Fruit fly (Drosophila melanogaster) whole organism, embryonic: ENCODE measurements around the gene RhoGAP19D.

Experiments used
- CG12236 ChIP-seq: fragments of 200-800 bp; sonication (Bioruptor generic); optimal IDR thresholded peaks from 2 replicates; lab custom pipeline; 2016; ENCODE audit warnings: missing biosample characterization, missing genetic modification characterization
- CG13287 ChIP-seq: fragments of 200-800 bp; sonication (Bioruptor generic); IDR thresholded peaks from 2 replicates; pipeline ENCODE4 v1.3.6; 2022; ENCODE audit warnings: missing biosample characterization, missing genetic modification characterization; ENCODE audit not compliant: partially characterized antibody
- CG14050 ChIP-seq: fragments of 200-800 bp; sonication (Bioruptor generic); IDR thresholded peaks from 3 replicates; pipeline ENCODE4 v1.3.6; 2022; ENCODE audit warnings: missing biosample characterization, missing genetic modification characterization
- CG14667 ChIP-seq: fragments of 200-800 bp; sonication (Bioruptor generic); IDR thresholded peaks from 2 replicates; pipeline ENCODE4 v1.3.6; 2022; ENCODE audit warnings: missing biosample characterization, missing genetic modification characterization
- CG17912 ChIP-seq: fragments of 200-800 bp; sonication (Bioruptor generic); optimal IDR thresholded peaks from 2 replicates; lab custom pipeline; 2018; ENCODE audit warnings: missing biosample characterization, mild to moderate bottlenecking, missing genetic modification characterization
- CG2129 ChIP-seq: fragments of 200-800 bp; sonication (Bioruptor generic); IDR thresholded peaks from 2 replicates; pipeline ENCODE4 v1.3.6; 2022; ENCODE audit warnings: missing biosample characterization, missing genetic modification characterization; ENCODE audit not compliant: partially characterized antibody
- CG33557 ChIP-seq: fragments of 200-800 bp; sonication (Bioruptor generic); optimal IDR thresholded peaks from 2 replicates; lab custom pipeline; 2019; ENCODE audit warnings: missing biosample characterization, mild to moderate bottlenecking, missing genetic modification characterization, moderate library complexity
- CG34376 ChIP-seq: fragments of 200-800 bp; sonication (Bioruptor generic); optimal IDR thresholded peaks from 2 replicates; lab custom pipeline; 2018; ENCODE audit warnings: missing biosample characterization, mild to moderate bottlenecking, missing genetic modification characterization
- CG3726 ChIP-seq: fragments of 200-800 bp; sonication (Bioruptor generic); IDR thresholded peaks from 3 replicates; pipeline ENCODE4, ENCODE4 v1.3.6; 2022; ENCODE audit warnings: missing biosample characterization, missing genetic modification characterization
- CG3995 ChIP-seq: fragments of 200-800 bp; sonication (Bioruptor generic); optimal IDR thresholded peaks from 3 replicates; lab custom pipeline; 2016; ENCODE audit warnings: missing biosample characterization, missing genetic modification characterization
- CG4854 ChIP-seq: fragments of 200-800 bp; sonication (Bioruptor generic); optimal IDR thresholded peaks from 2 replicates; lab custom pipeline; 2016; ENCODE audit warnings: missing biosample characterization, missing genetic modification characterization, inconsistent platforms
- CG5245 ChIP-seq: fragments of 200-800 bp; sonication (Bioruptor generic); optimal IDR thresholded peaks from 3 replicates; lab custom pipeline; 2016; ENCODE audit warnings: missing biosample characterization, missing genetic modification characterization
- CG8089 ChIP-seq: fragments of 200-800 bp; sonication (Bioruptor generic); optimal IDR thresholded peaks from 3 replicates; lab custom pipeline; 2016; ENCODE audit warnings: missing biosample characterization, missing genetic modification characterization
- CG8281 ChIP-seq: fragments of 200-800 bp; sonication (Bioruptor generic); optimal IDR thresholded peaks from 2 replicates; lab custom pipeline; 2018; ENCODE audit warnings: missing biosample characterization, mild to moderate bottlenecking, missing genetic modification characterization, moderate library complexity
- CG8388 ChIP-seq: fragments of 200-800 bp; sonication (Bioruptor generic); optimal IDR thresholded peaks from 2 replicates; lab custom pipeline; 2019; ENCODE audit warnings: missing biosample characterization, mild to moderate bottlenecking, missing genetic modification characterization, moderate library complexity
- CG8478 ChIP-seq: fragments of >200 bp; optimal IDR thresholded peaks from 2 replicates; lab custom pipeline; 2018
- CoRest ChIP-seq: fragments of 200-800 bp; sonication (Bioruptor generic); optimal IDR thresholded peaks from 3 replicates; lab custom pipeline; 2018; ENCODE audit warnings: missing biosample characterization, mild to moderate bottlenecking, missing genetic modification characterization, moderate library complexity
- CrebB ChIP-seq: fragments of 200-800 bp; sonication (Bioruptor generic); optimal IDR thresholded peaks from 3 replicates; lab custom pipeline; 2018; ENCODE audit warnings: missing biosample characterization, mild to moderate bottlenecking, missing genetic modification characterization
- Dip2 ChIP-seq: fragments of 200-800 bp; sonication (Bioruptor generic); IDR thresholded peaks from 2 replicates; pipeline ENCODE4 v1.3.6; 2022; ENCODE audit warnings: missing biosample characterization, missing genetic modification characterization
- HLH4C ChIP-seq: fragments of 200-800 bp; sonication (Bioruptor generic); IDR thresholded peaks from 3 replicates; pipeline ENCODE4 v1.3.6; 2022; ENCODE audit warnings: missing biosample characterization, missing genetic modification characterization; ENCODE audit not compliant: partially characterized antibody
- HLH54F ChIP-seq: fragments of 200-800 bp; sonication (Bioruptor generic); optimal IDR thresholded peaks from 3 replicates; lab custom pipeline; 2016; ENCODE audit warnings: missing biosample characterization, missing genetic modification characterization
- Hmx ChIP-seq: fragments of 200-800 bp; sonication (Bioruptor generic); optimal IDR thresholded peaks from 2 replicates; lab custom pipeline; 2016; ENCODE audit warnings: missing biosample characterization, missing genetic modification characterization
- Lpt ChIP-seq: fragments of >200 bp; optimal IDR thresholded peaks from 2 replicates; lab custom pipeline; 2018; ENCODE audit warnings: missing biosample characterization, missing genetic modification characterization
- Opbp ChIP-seq: fragments of 200-800 bp; sonication (Bioruptor generic); IDR thresholded peaks from 3 replicates; pipeline ENCODE4 v1.3.6; 2022; ENCODE audit warnings: missing biosample characterization, missing genetic modification characterization; ENCODE audit not compliant: partially characterized antibody
- Ptx1 ChIP-seq: fragments of 200-800 bp; sonication (Bioruptor generic); IDR thresholded peaks from 2 replicates; pipeline ENCODE4 v1.3.6; 2022; ENCODE audit warnings: missing biosample characterization, missing genetic modification characterization
- Tbp ChIP-seq: fragments of >200 bp; optimal IDR thresholded peaks from 2 replicates; lab custom pipeline; 2018; ENCODE audit warnings: missing biosample characterization, missing genetic modification characterization
- ap ChIP-seq: fragments of 200-800 bp; sonication (Bioruptor generic); IDR thresholded peaks from 2 replicates; pipeline ENCODE4 v1.3.6; 2022; ENCODE audit warnings: missing biosample characterization, missing genetic modification characterization
- bab2 ChIP-seq: fragments of 200-800 bp; sonication (Bioruptor generic); optimal IDR thresholded peaks from 2 replicates; lab custom pipeline; 2016; ENCODE audit warnings: missing biosample characterization, missing genetic modification characterization
- cad ChIP-seq: fragments of >200 bp; optimal IDR thresholded peaks from 2 replicates; lab custom pipeline; 2017; ENCODE audit warnings: missing biosample characterization, missing genetic modification characterization
- croc ChIP-seq: fragments of 200-800 bp; sonication (Bioruptor generic); conservative IDR thresholded peaks from 3 replicates; pipeline ENCODE4 v1.3.6; 2022; ENCODE audit warnings: missing biosample characterization, missing genetic modification characterization
- danr ChIP-seq: fragments of 200-800 bp; sonication (Bioruptor generic); IDR thresholded peaks from 2 replicates; pipeline ENCODE4 v1.3.6; 2022; ENCODE audit warnings: missing biosample characterization, missing genetic modification characterization
- dmrt11E ChIP-seq: fragments of 200-800 bp; sonication (Bioruptor generic); optimal IDR thresholded peaks from 3 replicates; lab custom pipeline; 2018; ENCODE audit warnings: missing biosample characterization, mild to moderate bottlenecking, missing genetic modification characterization, moderate library complexity
- eyg ChIP-seq: fragments of 200-800 bp; sonication (Bioruptor generic); optimal IDR thresholded peaks from 3 replicates; lab custom pipeline; 2016; ENCODE audit warnings: missing biosample characterization, missing genetic modification characterization
- ftz-f1 ChIP-seq: fragments of 200-800 bp; sonication (Bioruptor generic); optimal IDR thresholded peaks from 2 replicates; lab custom pipeline; 2016; ENCODE audit warnings: missing biosample characterization, missing genetic modification characterization
- grn ChIP-seq: fragments of 200-800 bp; sonication (Bioruptor generic); optimal IDR thresholded peaks from 3 replicates; lab custom pipeline; 2017; ENCODE audit warnings: missing biosample characterization, missing genetic modification characterization
- her ChIP-seq: fragments of 200-800 bp; sonication (Bioruptor generic); optimal IDR thresholded peaks from 2 replicates; lab custom pipeline; 2016; ENCODE audit warnings: missing biosample characterization, missing genetic modification characterization
- lola ChIP-seq, 3 experiments: fragments of >200 bp in 2 of 3; fragments of 200-800 bp in 1 of 3; sonication (Bioruptor generic) in 1 of 3; optimal IDR thresholded peaks; 2 replicates each; lab custom pipeline; 2017 to 2019; ENCODE audit warnings: missing biosample characterization in 3 of 3, missing genetic modification characterization in 3 of 3, mild to moderate bottlenecking in 1 of 3, moderate library complexity in 1 of 3
- peb ChIP-seq: fragments of 200-800 bp; sonication (Bioruptor generic); IDR thresholded peaks from 2 replicates; pipeline ENCODE4 v1.3.6; 2022; ENCODE audit warnings: missing biosample characterization, missing genetic modification characterization
- phol ChIP-seq: fragments of 200-800 bp; sonication (Bioruptor generic); optimal IDR thresholded peaks from 3 replicates; lab custom pipeline; 2018; ENCODE audit warnings: missing biosample characterization, mild to moderate bottlenecking, missing genetic modification characterization, moderate library complexity
- prd ChIP-seq, 3 experiments: fragments of >200 bp in 2 of 3; fragments of 200-800 bp in 1 of 3; sonication (Bioruptor generic) in 1 of 3; optimal IDR thresholded peaks in 2 of 3; IDR thresholded peaks in 1 of 3; 2 replicates in 2 of 3; 3 replicates in 1 of 3; pipeline versions ENCODE4 v1.3.6 to Lab custom; 2017 to 2022; ENCODE audit warnings: missing biosample characterization in 1 of 3, missing genetic modification characterization in 1 of 3
- pros ChIP-seq: fragments of 200-800 bp; sonication (Bioruptor generic); optimal IDR thresholded peaks from 3 replicates; lab custom pipeline; 2019; ENCODE audit warnings: missing biosample characterization, mild to moderate bottlenecking, missing genetic modification characterization, moderate library complexity
- psq ChIP-seq: fragments of 200-800 bp; sonication (Bioruptor generic); optimal IDR thresholded peaks from 2 replicates; lab custom pipeline; 2017; ENCODE audit warnings: missing biosample characterization, missing genetic modification characterization
- pum ChIP-seq: fragments of 200-800 bp; sonication (Bioruptor generic); optimal IDR thresholded peaks from 2 replicates; lab custom pipeline; 2016; ENCODE audit warnings: missing biosample characterization, missing genetic modification characterization
- slbo ChIP-seq: fragments of 200-800 bp; sonication (Bioruptor generic); IDR thresholded peaks from 2 replicates; pipeline ENCODE4 v1.3.6; 2022; ENCODE audit warnings: missing biosample characterization, missing genetic modification characterization
- stwl ChIP-seq: fragments of 200-800 bp; sonication (Bioruptor generic); optimal IDR thresholded peaks from 3 replicates; lab custom pipeline; 2018; ENCODE audit warnings: missing biosample characterization, mild to moderate bottlenecking, missing genetic modification characterization, moderate library complexity
- tgo ChIP-seq: fragments of 200-800 bp; sonication (Bioruptor generic); IDR thresholded peaks from 3 replicates; pipeline ENCODE4 v1.3.6; 2022; ENCODE audit warnings: missing biosample characterization, missing genetic modification characterization
- toy ChIP-seq: fragments of 200-800 bp; sonication (Bioruptor generic); IDR thresholded peaks from 2 replicates; pipeline ENCODE4 v1.3.6; 2022; ENCODE audit warnings: missing biosample characterization, missing genetic modification characterization
- unpg ChIP-seq: fragments of 200-800 bp; sonication (Bioruptor generic); optimal IDR thresholded peaks from 3 replicates; lab custom pipeline; 2018; ENCODE audit warnings: missing biosample characterization, mild to moderate bottlenecking, missing genetic modification characterization, moderate library complexity
- z ChIP-seq: fragments of 200-800 bp; sonication (Bioruptor generic); IDR thresholded peaks from 3 replicates; pipeline ENCODE4 v1.3.6; 2022; ENCODE audit warnings: missing biosample characterization, missing genetic modification characterization

Gene RhoGAP19D

dm6 chrX:20495767-20496656 lies 14.5 kb downstream of the RhoGAP19D start (continued):
- no peak for TF ChIP-seq prd (optimal IDR thresholded peaks at IDR 0.05; lab: Kevin White, UChicago)
- peak; percentile 72; the same call in 2 of the 3 replicates for TF ChIP-seq prd (GFP tag; IDR thresholded peaks at IDR 0.05; lab: Robert Waterston, UW)
- TF ChIP-seq Lpt (GFP tag; lab: Kevin White, UChicago), result no peak
- TF ChIP-seq CG13287 (GFP tag; lab: Robert Waterston, UW), result no peak
- TF ChIP-seq cad (GFP tag; lab: Kevin White, UChicago), result no peak
- no peak for TF ChIP-seq stwl (tag; lab: Kevin White, UChicago)
- TF ChIP-seq phol (tag; lab: Kevin White, UChicago), result peak; percentile 73
- 0 out of 2 replicates have a peak, but pooled peaks have one; percentile 19 for TF ChIP-seq danr
- 0 out of 2 replicates have a peak, but pooled peaks have one; percentile 16 for TF ChIP-seq peb (GFP tag; lab: Robert Waterston, UW)
- no peak for TF ChIP-seq Tbp (GFP tag; lab: Kevin White, UChicago)
- peak; percentile 39 for TF ChIP-seq pum (GFP tag; lab: Kevin White, UChicago)
- peak in 1 of 3 experiments; percentile 72 for TF ChIP-seq lola (GFP tag; optimal IDR thresholded peaks at IDR 0.05; lab: Kevin White, UChicago)
- no peak for TF ChIP-seq CG34376 (GFP tag; lab: Kevin White, UChicago)
- peak; percentile 29 for TF ChIP-seq CG8089 (GFP tag; lab: Kevin White, UChicago)
- no peak for TF ChIP-seq Opbp
- no peak for TF ChIP-seq CG2129 (GFP tag; lab: Robert Waterston, UW)
- peak; percentile 65 for TF ChIP-seq unpg
- TF ChIP-seq CG4854 (GFP tag; lab: Kevin White, UChicago), result peak; percentile 20
- TF ChIP-seq Ptx1 (GFP tag; lab: Robert Waterston, UW), result peak; percentile 69
- peak; percentile 64 for TF ChIP-seq dmrt11E (tag; lab: Kevin White, UChicago)
- peak; percentile 45; the same call in 1 of the 2 replicates for TF ChIP-seq ap (GFP tag; lab: Robert Waterston, UW)
- TF ChIP-seq CoRest (tag; lab: Kevin White, UChicago), result peak; percentile 69
- TF ChIP-seq HLH54F (GFP tag; lab: Kevin White, UChicago), result peak; percentile 65
- TF ChIP-seq her, result peak; percentile 0
- no peak for TF ChIP-seq CrebB (tag; lab: Kevin White, UChicago)
- no peak for TF ChIP-seq croc (GFP tag; lab: Robert Waterston, UW)
- no peak for TF ChIP-seq CG3995
- TF ChIP-seq z (GFP tag; lab: Robert Waterston, UW), result no peak
- no peak for TF ChIP-seq CG17912
- peak; percentile 35 for TF ChIP-seq CG33557 (GFP tag; lab: Kevin White, UChicago)
- peak; percentile 1 for TF ChIP-seq CG8281 (tag; lab: Kevin White, UChicago)
- TF ChIP-seq CG12236, result no peak
- TF ChIP-seq CG14667 (GFP tag; lab: Robert Waterston, UW), result no peak
- no peak for TF ChIP-seq grn (GFP tag; lab: Kevin White, UChicago)
- no peak for TF ChIP-seq HLH4C (GFP tag; lab: Robert Waterston, UW)
- peak; percentile 17 for TF ChIP-seq ftz-f1 (GFP tag; lab: Kevin White, UChicago)
- TF ChIP-seq pros (GFP tag; lab: Kevin White, UChicago), result no peak
- TF ChIP-seq CG5245, result peak; percentile 39
- no peak for TF ChIP-seq toy (GFP tag; lab: Robert Waterston, UW)
- peak; percentile 59; the same call in 2 of the 3 replicates for TF ChIP-seq tgo (GFP tag; lab: Robert Waterston, UW)
- TF ChIP-seq slbo (GFP tag; lab: Robert Waterston, UW), result peak; percentile 72
- no peak for TF ChIP-seq Hmx (GFP tag; lab: Kevin White, UChicago)
- no peak for TF ChIP-seq Dip2 (GFP tag; lab: Robert Waterston, UW)
- TF ChIP-seq CG8478 (lab: Kevin White, UChicago), result no peak
- TF ChIP-seq bab2, result peak; percentile 78
- peak; percentile 4 for TF ChIP-seq psq (GFP tag; lab: Kevin White, UChicago)
- peak; percentile 12 for TF ChIP-seq eyg (GFP tag; lab: Kevin White, UChicago)
- peak; percentile 51 for TF ChIP-seq CG8388 (GFP tag; lab: Kevin White, UChicago)
- TF ChIP-seq CG3726 (GFP tag; lab: Robert Waterston, UW), result peak; percentile 56; the same call in 1 of the 3 replicates
- peak; percentile 60 for TF ChIP-seq CG14050 (GFP tag; lab: Robert Waterston, UW)
